Fruit fly (Drosophila melanogaster) whole organism, adult: ENCODE results near the gene Cdep.

Experiments used
- CG11617 ChIP-seq: fragments of 200-800 bp; sonication (Bioruptor generic); optimal IDR thresholded peaks from 2 replicates; lab custom pipeline; 2017; ENCODE audit warnings: mild to moderate bottlenecking, missing biosample characterization, missing genetic modification reagents, missing genetic modification characterization
- CG1620 ChIP-seq: fragments of 200-800 bp; sonication (Bioruptor generic); optimal IDR thresholded peaks from 2 replicates; lab custom pipeline; 2016; ENCODE audit warnings: missing biosample characterization, missing genetic modification characterization
- CG7045 ChIP-seq: fragments of 200-800 bp; sonication (Bioruptor generic); optimal IDR thresholded peaks from 2 replicates; lab custom pipeline; 2017; ENCODE audit warnings: missing biosample characterization, mild to moderate bottlenecking, missing genetic modification characterization
- Clk ChIP-seq: fragments of 200-800 bp; sonication (Bioruptor generic); optimal IDR thresholded peaks from 2 replicates; lab custom pipeline; 2017; ENCODE audit warnings: missing biosample characterization, missing genetic modification characterization
- Hr96 ChIP-seq: fragments of 200-800 bp; sonication (Bioruptor generic); optimal IDR thresholded peaks from 2 replicates; lab custom pipeline; 2016; ENCODE audit warnings: missing biosample characterization, missing genetic modification characterization
- cnc ChIP-seq, 2 experiments: fragments of >200 bp; optimal IDR thresholded peaks; 2 replicates each; lab custom pipeline; 2017
- kay ChIP-seq: fragments of 200-800 bp; sonication (Bioruptor generic); peaks from one replicate; lab custom pipeline; 2016; ENCODE audit warnings: missing biosample characterization, missing genetic modification characterization, borderline replicate concordance
- ovo ChIP-seq: fragments of 200-800 bp; sonication (Bioruptor generic); optimal IDR thresholded peaks from 2 replicates; lab custom pipeline; 2016; ENCODE audit warnings: missing biosample characterization, missing genetic modification characterization
- pad ChIP-seq: fragments of 200-800 bp; sonication (Bioruptor generic); optimal IDR thresholded peaks from 3 replicates; lab custom pipeline; 2017; ENCODE audit warnings: missing biosample characterization, missing genetic modification characterization, mild to moderate bottlenecking, moderate library complexity, missing genetic modification reagents
- toe ChIP-seq: fragments of 200-800 bp; sonication (Bioruptor generic); optimal IDR thresholded peaks from 2 replicates; lab custom pipeline; 2016; ENCODE audit warnings: missing biosample characterization, missing genetic modification characterization

DNA sequence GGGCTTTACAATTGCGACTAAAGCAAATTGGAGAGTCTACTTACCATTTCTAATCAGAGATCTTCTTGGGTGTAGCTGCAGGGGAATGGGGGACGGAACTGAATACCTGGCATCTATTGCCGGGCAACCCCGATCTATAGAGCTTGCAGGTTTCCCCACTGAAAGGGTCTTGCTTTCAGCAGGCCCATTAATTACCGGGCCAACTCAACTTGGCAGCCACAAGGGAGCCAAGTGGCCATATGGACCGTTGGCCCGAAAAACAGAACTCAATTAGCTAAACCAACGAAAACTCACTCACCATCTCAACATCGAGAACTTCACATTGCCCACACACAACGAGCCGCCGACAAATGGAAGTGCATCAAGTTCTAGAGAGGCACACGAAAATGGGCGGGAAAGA is 31.9 kb upstream of the Cdep start, which contains the start of gene laf:
- TF ChIP-seq ovo (no peak), Clk (no peak), CG7045 (GFP tag; lab: Kevin White, UChicago) (no peak), kay (GFP tag; lab: Kevin White, UChicago) (no peak), CG1620 (GFP tag; lab: Kevin White, UChicago) (no peak), pad (no peak), CG11617 (no peak), toe (no peak), cnc (optimal IDR thresholded peaks at IDR 0.05; lab: Kevin White, UChicago) (no peak), Hr96 (GFP tag; lab: Kevin White, UChicago) (no peak)
